Worm (Caenorhabditis elegans) whole organism, L4 larva: ENCODE measurements around the gene rheb-1.
A peak's percentile ranks its signal among the peaks of the same experiment; 100 is the strongest.

Experiments
- F44E2.7 ChIP-seq: fragments of 200-800 bp; sonication (Bioruptor generic); IDR thresholded peaks from 2 replicates; pipeline ENCODE4 v2.1.2; 2022; ENCODE audit warnings: missing genetic modification characterization, missing compliant biosample characterization
- F49E8.2 ChIP-seq: sonication (generic microtip); optimal IDR thresholded peaks from 2 replicates; lab custom pipeline; 2016; ENCODE audit warnings: missing compliant biosample characterization, mild to moderate bottlenecking, missing genetic modification characterization, borderline replicate concordance
- T20F7.1 ChIP-seq: fragments of 200-800 bp; sonication (Bioruptor generic); optimal IDR thresholded peaks from 2 replicates; lab custom pipeline; 2018; ENCODE audit warnings: mild to moderate bottlenecking, missing genetic modification characterization, missing compliant biosample characterization
- T26A8.4 ChIP-seq: fragments of 200-800 bp; sonication (Bioruptor generic); IDR thresholded peaks from 2 replicates; pipeline ENCODE4 v1.3.6; 2022; ENCODE audit warnings: missing genetic modification characterization, missing compliant biosample characterization
- Y48G9A.11 ChIP-seq: fragments of 200-800 bp; sonication (Bioruptor generic); IDR thresholded peaks from 2 replicates; pipeline ENCODE4 v1.3.6; 2022; ENCODE audit warnings: missing genetic modification reagents, missing genetic modification characterization, missing compliant biosample characterization
- aha-1 ChIP-seq: fragments of 150-350 bp; peaks from one replicate; lab custom pipeline; 2014; ENCODE audit warnings: missing biosample characterization, missing genetic modification characterization
- aly-2 ChIP-seq: sonication (generic microtip); optimal IDR thresholded peaks from 2 replicates; lab custom pipeline; 2018; ENCODE audit warnings: missing biosample characterization, missing genetic modification characterization
- arid-1 ChIP-seq: fragments of 200-800 bp; sonication (Bioruptor generic); conservative IDR thresholded peaks from 2 replicates; pipeline ENCODE4 v1.3.6; 2022; ENCODE audit warnings: missing genetic modification reagents, missing genetic modification characterization, missing compliant biosample characterization
- ceh-20 ChIP-seq: fragments of 200-800 bp; sonication (Bioruptor generic); IDR thresholded peaks from 2 replicates; pipeline ENCODE4 v1.3.6; 2022; ENCODE audit warnings: missing genetic modification reagents, missing genetic modification characterization, missing compliant biosample characterization
- ceh-28 ChIP-seq: fragments of 150-350 bp; optimal IDR thresholded peaks from 2 replicates; lab custom pipeline; 2014; ENCODE audit warnings: missing biosample characterization, missing genetic modification reagents, missing genetic modification characterization
- ceh-82 ChIP-seq: sonication (generic microtip); optimal IDR thresholded peaks from 2 replicates; lab custom pipeline; 2017; ENCODE audit warnings: missing biosample characterization, missing genetic modification characterization
- ces-1 ChIP-seq: fragments of 150-350 bp; sonication (generic microtip); optimal IDR thresholded peaks from 4 replicates; lab custom pipeline; 2014; ENCODE audit warnings: missing biosample characterization, missing genetic modification reagents, missing genetic modification characterization
- cey-2 ChIP-seq: sonication (generic microtip); optimal IDR thresholded peaks from 3 replicates; lab custom pipeline; 2017; ENCODE audit warnings: missing genetic modification characterization, mild to moderate bottlenecking, missing compliant biosample characterization, antibody characterized with exemption, borderline replicate concordance; ENCODE audit not compliant: insufficient read depth
- daf-19 ChIP-seq: fragments of 200-800 bp; sonication (Bioruptor generic); conservative IDR thresholded peaks from 2 replicates; pipeline ENCODE4 v1.3.6; 2022; ENCODE audit warnings: missing genetic modification characterization, missing compliant biosample characterization
- dmd-8 ChIP-seq: fragments of 200-800 bp; sonication (Bioruptor generic); IDR thresholded peaks from 2 replicates; pipeline ENCODE4 v1.3.6; 2022; ENCODE audit warnings: missing genetic modification characterization, missing compliant biosample characterization
- fos-1 ChIP-seq: fragments of 150-350 bp; optimal IDR thresholded peaks from 2 replicates; lab custom pipeline; 2014; ENCODE audit warnings: missing biosample characterization, missing genetic modification characterization
- hif-1 ChIP-seq, 2 experiments: sonication (generic microtip); optimal IDR thresholded peaks; 2 replicates each; lab custom pipeline; 2016 to 2017; ENCODE audit warnings: missing compliant biosample characterization in 2 of 2, missing genetic modification characterization in 2 of 2, missing genetic modification reagents in 2 of 2, missing genotype in 2 of 2, mild to moderate bottlenecking in 1 of 2
- lin-13 ChIP-seq: fragments of 150-350 bp; optimal IDR thresholded peaks from 2 replicates; lab custom pipeline; 2014; ENCODE audit warnings: missing biosample characterization, missing genetic modification reagents, missing genetic modification characterization
- lin-38 ChIP-seq: fragments of 200-800 bp; sonication (Bioruptor generic); IDR thresholded peaks from 2 replicates; pipeline ENCODE4 v1.3.6; 2022; ENCODE audit warnings: missing genetic modification reagents, missing genetic modification characterization, missing compliant biosample characterization
- lin-39 ChIP-seq: fragments of 150-350 bp; optimal IDR thresholded peaks from 2 replicates; lab custom pipeline; 2014; ENCODE audit warnings: missing biosample characterization, missing genetic modification reagents, missing genetic modification characterization
- madf-5 ChIP-seq, 2 experiments: fragments of 200-800 bp; sonication (Bioruptor generic); IDR thresholded peaks; 2 replicates each; pipeline ENCODE4 v1.3.6; 2022; ENCODE audit warnings: missing compliant biosample characterization in 2 of 2, missing genetic modification characterization in 2 of 2
- mdt-29 ChIP-seq: fragments of 200-800 bp; sonication (Bioruptor generic); IDR thresholded peaks from 2 replicates; pipeline ENCODE4 v1.3.6; 2022; ENCODE audit warnings: missing genetic modification reagents, missing genetic modification characterization, missing compliant biosample characterization
- mep-1 ChIP-seq: fragments of 150-350 bp; sonication (generic microtip); optimal IDR thresholded peaks from 3 replicates; lab custom pipeline; 2014; ENCODE audit warnings: missing biosample characterization, missing genetic modification characterization
- mes-2 ChIP-seq: sonication (generic microtip); optimal IDR thresholded peaks from 2 replicates; lab custom pipeline; 2016; ENCODE audit warnings: missing genotype, mild to moderate bottlenecking, missing genetic modification characterization, missing compliant biosample characterization; ENCODE audit not compliant: poor library complexity, severe bottlenecking
- nhr-6 ChIP-seq: fragments of 150-350 bp; optimal IDR thresholded peaks from 2 replicates; lab custom pipeline; 2014; ENCODE audit warnings: missing biosample characterization, missing genetic modification characterization
- nhr-76 ChIP-seq: fragments of 150-350 bp; optimal IDR thresholded peaks from 2 replicates; lab custom pipeline; 2014; ENCODE audit warnings: missing biosample characterization, missing genetic modification characterization
- pqm-1 ChIP-seq: sonication (generic microtip); optimal IDR thresholded peaks from 2 replicates; lab custom pipeline; 2017; ENCODE audit warnings: missing biosample characterization, missing genetic modification characterization
- sdz-12 ChIP-seq: fragments of 200-800 bp; sonication (Bioruptor generic); optimal IDR thresholded peaks from 2 replicates; lab custom pipeline; 2018; ENCODE audit warnings: mild to moderate bottlenecking, missing genetic modification characterization, missing compliant biosample characterization
- skn-1 ChIP-seq: fragments of 150-350 bp; optimal IDR thresholded peaks from 2 replicates; lab custom pipeline; 2014; ENCODE audit warnings: missing biosample characterization, missing genetic modification characterization
- spr-1 ChIP-seq: sonication (generic microtip); optimal IDR thresholded peaks from 2 replicates; lab custom pipeline; 2016; ENCODE audit warnings: mild to moderate bottlenecking, missing genetic modification characterization, missing compliant biosample characterization
- unc-130 ChIP-seq: sonication (generic microtip); optimal IDR thresholded peaks from 2 replicates; lab custom pipeline; 2016; ENCODE audit warnings: missing genetic modification reagents, missing genetic modification characterization, missing compliant biosample characterization
- unc-62 ChIP-seq, 3 experiments: fragments of 150-350 bp in 1 of 3; sonication (generic microtip); optimal IDR thresholded peaks in 2 of 3; peaks in 1 of 3; 1 replicate in 1 of 3; 2 replicates in 2 of 3; lab custom pipeline; 2014 to 2017; ENCODE audit warnings: missing biosample characterization in 3 of 3, missing genetic modification characterization in 3 of 3, missing genetic modification reagents in 3 of 3, missing genotype in 1 of 3
- vab-7 ChIP-seq: fragments of 200-800 bp; sonication (Bioruptor generic); IDR thresholded peaks from 2 replicates; pipeline ENCODE4 v1.3.6; 2022; ENCODE audit warnings: missing genetic modification reagents, missing genetic modification characterization, missing compliant biosample characterization
- zag-1 ChIP-seq: fragments of 150-350 bp; optimal IDR thresholded peaks from 2 replicates; lab custom pipeline; 2014; ENCODE audit warnings: missing biosample characterization, missing genetic modification characterization
- zfp-2 ChIP-seq: sonication (generic microtip); optimal IDR thresholded peaks from 2 replicates; lab custom pipeline; 2016; ENCODE audit warnings: mild to moderate bottlenecking, missing genetic modification characterization, missing compliant biosample characterization
- zip-11 ChIP-seq: fragments of 200-800 bp; sonication (Bioruptor generic); IDR thresholded peaks from 2 replicates; pipeline ENCODE4 v1.3.6; 2022; ENCODE audit warnings: missing genetic modification characterization, missing compliant biosample characterization
- ztf-11 ChIP-seq: fragments of 150-350 bp; optimal IDR thresholded peaks from 2 replicates; lab custom pipeline; 2014; ENCODE audit warnings: missing biosample characterization, missing genetic modification characterization
- ztf-7 ChIP-seq: fragments of 150-350 bp; optimal IDR thresholded peaks from 2 replicates; lab custom pipeline; 2014; ENCODE audit warnings: missing biosample characterization, missing genetic modification characterization

rheb-1 gene

ce11 chrIII:9443417-9444027 lies 12.3 kb downstream of the rheb-1 start, which contains the start of gene pir-2 (continued):
- 0 out of 2 replicates have a peak, but pooled peaks have one; percentile 41 for TF ChIP-seq ceh-20
- peak; percentile 63; the same call in 1 of the 2 replicates for TF ChIP-seq F44E2.7 (GFP tag; lab: Robert Waterston, UW)
- TF ChIP-seq fos-1 (tag; lab: Kevin White, UChicago) = no peak
- no peak for TF ChIP-seq mdt-29 (GFP tag; lab: Robert Waterston, UW)
- peak; percentile 46 for TF ChIP-seq ztf-7
- TF ChIP-seq dmd-8 (GFP tag; lab: Robert Waterston, UW) = no peak
- no peak for TF ChIP-seq aly-2 (tag; lab: Kevin White, UChicago)
- no peak for TF ChIP-seq ztf-11 (tag; lab: Kevin White, UChicago)
- peak; percentile 87 for TF ChIP-seq nhr-6 (tag; lab: Kevin White, UChicago)
- TF ChIP-seq zag-1 = no peak
- TF ChIP-seq unc-62 (GFP tag; optimal IDR thresholded peaks at IDR 0.05 in 1 of 2; lab: Kevin White, UChicago) = peak in 1 of 2 experiments; percentile 96
- no peak for TF ChIP-seq unc-62 (tag; optimal IDR thresholded peaks at IDR 0.05; lab: Kevin White, UChicago)
- TF ChIP-seq spr-1 = no peak
- peak; percentile 16 for TF ChIP-seq zfp-2 (tag; lab: Kevin White, UChicago)
- peak; percentile 71 for TF ChIP-seq aha-1
- TF ChIP-seq lin-38 (GFP tag; lab: Robert Waterston, UW) = peak; percentile 79
- no peak for TF ChIP-seq lin-39
- TF ChIP-seq sdz-12 (GFP tag; lab: Kevin White, UChicago) = no peak
- TF ChIP-seq ceh-28 (tag; lab: Kevin White, UChicago) = peak; percentile 89
- TF ChIP-seq cey-2 (tag; lab: Kevin White, UChicago) = no peak
- TF ChIP-seq zip-11 = no peak
- TF ChIP-seq hif-1 (tag; optimal IDR thresholded peaks at IDR 0.05; lab: Kevin White, UChicago) = peak in 1 of 2 experiments; percentile 54
- no peak for TF ChIP-seq skn-1 (tag; lab: Kevin White, UChicago)
- TF ChIP-seq mep-1 = peak; percentile 85
- TF ChIP-seq mes-2 (tag; lab: Kevin White, UChicago) = peak; percentile 92
- TF ChIP-seq madf-5 (GFP tag; IDR thresholded peaks at IDR 0.05; lab: Robert Waterston, UW) = no peak
- peak; percentile 69 for TF ChIP-seq T20F7.1 (GFP tag; lab: Kevin White, UChicago)
- TF ChIP-seq Y48G9A.11 (GFP tag; lab: Robert Waterston, UW) = no peak
- TF ChIP-seq nhr-76 = no peak
- TF ChIP-seq T26A8.4 (GFP tag; lab: Robert Waterston, UW) = peak; percentile 51
- no peak for TF ChIP-seq ces-1 (GFP tag; lab: Kevin White, UChicago)
- TF ChIP-seq vab-7 = peak; percentile 41; the same call in 1 of the 2 replicates
- no peak for TF ChIP-seq ceh-82 (tag; lab: Kevin White, UChicago)
- TF ChIP-seq unc-130 (GFP tag; lab: Kevin White, UChicago) = peak; percentile 43

ce11 chrIII:9442846-9443245 lies 13.0 kb downstream of the rheb-1 start:
- TF ChIP-seq daf-19 (GFP tag; lab: Robert Waterston, UW) (0 out of 2 replicates have a peak, but pooled peaks have one; percentile 25), arid-1 (GFP tag; lab: Robert Waterston, UW) (0 out of 2 replicates have a peak, but pooled peaks have one; percentile 35), lin-13 (GFP tag; lab: Kevin White, UChicago) (peak; percentile 40), Y48G9A.11 (GFP tag; lab: Robert Waterston, UW) (0 out of 2 replicates have a peak, but pooled peaks have one; percentile 5), skn-1 (tag; lab: Kevin White, UChicago) (no peak), pqm-1 (tag; lab: Kevin White, UChicago) (no peak), lin-38 (GFP tag; lab: Robert Waterston, UW) (peak; percentile 31; the same call in 1 of the 2 replicates), F49E8.2 (tag; lab: Kevin White, UChicago) (peak; percentile 5)
